Worm (Caenorhabditis elegans) whole organism, midembryonic: ENCODE data around the gene grsp-1.

Source experiments
- T22C8.4 ChIP-seq: fragments of 200-800 bp; sonication (Bioruptor generic); IDR thresholded peaks from 2 replicates; pipeline ENCODE4 v1.3.6; 2022; ENCODE audit warnings: missing genetic modification characterization, missing compliant biosample characterization
- cog-1 ChIP-seq: sonication (generic microtip); optimal IDR thresholded peaks from 2 replicates; lab custom pipeline; 2016; ENCODE audit warnings: missing genetic modification characterization, missing compliant biosample characterization
- flt-1 ChIP-seq: fragments of 200-800 bp; sonication (Bioruptor generic); IDR thresholded peaks from 2 replicates; pipeline ENCODE4 v1.3.6; 2022; ENCODE audit warnings: missing genetic modification characterization, missing compliant biosample characterization
- klf-2 ChIP-seq: fragments of 200-800 bp; sonication (Bioruptor generic); conservative IDR thresholded peaks from 2 replicates; pipeline ENCODE4 v1.3.6; 2022; ENCODE audit warnings: missing genetic modification reagents, missing genetic modification characterization, missing compliant biosample characterization
- med-1 ChIP-seq: sonication (generic microtip); optimal IDR thresholded peaks from 2 replicates; lab custom pipeline; 2017; ENCODE audit warnings: missing genetic modification characterization, mild to moderate bottlenecking, missing compliant biosample characterization, antibody characterized with exemption, missing genetic modification reagents; ENCODE audit not compliant: insufficient read depth
- ref-1 ChIP-seq: fragments of 200-800 bp; sonication (Bioruptor generic); conservative IDR thresholded peaks from 2 replicates; pipeline ENCODE4 v1.3.6; 2022; ENCODE audit warnings: missing genetic modification reagents, missing genetic modification characterization, missing compliant biosample characterization
- tab-1 ChIP-seq: fragments of 200-800 bp; sonication (Bioruptor generic); IDR thresholded peaks from 2 replicates; pipeline ENCODE4 v1.3.6; 2022; ENCODE audit warnings: missing genetic modification characterization, missing compliant biosample characterization
- ztf-23 ChIP-seq: fragments of 200-800 bp; sonication (Bioruptor generic); IDR thresholded peaks from 2 replicates; pipeline ENCODE4 v1.3.6; 2022; ENCODE audit warnings: missing genetic modification reagents, missing genetic modification characterization, missing compliant biosample characterization
- ztf-29 ChIP-seq: fragments of 200-800 bp; sonication (Bioruptor generic); IDR thresholded peaks from 2 replicates; pipeline ENCODE4 v1.3.6; 2022; ENCODE audit warnings: missing genetic modification reagents, missing genetic modification characterization, missing compliant biosample characterization

Gene grsp-1

ce11 chrV:19611675-19612345 is 2.5 kb downstream of the grsp-1 start:
- TF ChIP-seq tab-1 (GFP tag; lab: Robert Waterston, UW) (no peak), cog-1 (no peak), flt-1 (GFP tag; lab: Robert Waterston, UW) (no peak), T22C8.4 (GFP tag; lab: Robert Waterston, UW) (0 out of 2 replicates have a peak, but pooled peaks have one; percentile 8)

DNA sequence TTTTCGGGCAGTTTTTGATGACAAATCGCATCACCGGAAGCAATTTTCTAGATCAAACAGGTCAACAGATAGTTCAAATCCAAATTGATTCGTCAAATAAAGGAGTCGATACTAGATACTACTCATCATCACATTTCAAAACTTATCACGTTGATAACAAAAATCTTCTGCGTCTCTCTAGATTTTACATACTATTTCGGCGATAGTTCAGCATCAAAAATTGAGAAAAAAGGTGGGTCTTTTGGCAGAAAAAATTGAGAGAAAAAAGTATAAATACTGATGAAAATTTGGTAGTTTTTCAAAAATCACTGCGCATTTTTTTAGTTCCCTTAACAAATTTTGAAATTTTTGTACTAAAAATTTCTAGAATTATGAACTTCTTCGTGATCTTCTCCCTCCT is 3.9 kb downstream of the grsp-1 start, which contains the start of gene nlp-26:
nlp-26 (plus strand) TSS at position 301 of the 400 bp plus-strand sequence.
- no peak for TF ChIP-seq med-1 (GFP tag; lab: Kevin White, UChicago)
- TF ChIP-seq klf-2, result no peak
- no peak for TF ChIP-seq ztf-23 (GFP tag; lab: Robert Waterston, UW)
- no peak for TF ChIP-seq flt-1 (GFP tag; lab: Robert Waterston, UW)
- TF ChIP-seq cog-1, result no peak
- TF ChIP-seq ref-1, result no peak
- TF ChIP-seq ztf-29 (GFP tag; lab: Robert Waterston, UW), result no peak
- TF ChIP-seq T22C8.4 (GFP tag; lab: Robert Waterston, UW), result no peak
- no peak for TF ChIP-seq tab-1 (GFP tag; lab: Robert Waterston, UW)

DNA sequence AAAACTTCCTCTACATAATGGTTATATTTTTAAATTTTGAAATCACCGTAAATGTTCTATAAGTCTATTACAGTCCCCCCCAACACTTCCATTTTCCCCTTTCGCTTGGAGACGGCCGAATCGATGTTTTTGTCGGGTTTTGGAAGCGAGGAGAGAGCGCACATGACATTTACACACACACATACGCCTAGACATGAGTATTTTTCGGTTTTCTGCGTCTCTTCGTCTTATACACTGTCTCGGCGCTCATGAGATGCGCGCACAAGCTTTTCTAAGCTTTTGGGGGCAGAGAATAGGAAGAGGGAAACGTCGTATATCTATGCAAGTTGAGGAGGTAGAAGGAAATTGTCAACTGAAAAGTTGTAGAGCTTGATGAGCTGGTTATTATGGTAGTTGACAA is 10.8 kb downstream of the grsp-1 start:
- no peak for TF ChIP-seq cog-1
- TF ChIP-seq ztf-29 (GFP tag; lab: Robert Waterston, UW), result no peak
- no peak for TF ChIP-seq flt-1 (GFP tag; lab: Robert Waterston, UW)
- no peak for TF ChIP-seq T22C8.4 (GFP tag; lab: Robert Waterston, UW)
- TF ChIP-seq ref-1, result no peak
- no peak for TF ChIP-seq klf-2
- 0 out of 2 replicates have a peak, but pooled peaks have one; percentile 15 for TF ChIP-seq ztf-23 (GFP tag; lab: Robert Waterston, UW)

ce11 chrV:19622440-19622914 is 13.2 kb downstream of the grsp-1 start, which contains the start of gene Y43F8C.3:
Gene Y43F8C.3 (minus strand): TSS chrV:19622626.
- TF ChIP-seq ztf-29 (GFP tag; lab: Robert Waterston, UW), result no peak
- no peak for TF ChIP-seq med-1 (GFP tag; lab: Kevin White, UChicago)
- peak; percentile 52; the same call in 1 of the 2 replicates for TF ChIP-seq flt-1 (GFP tag; lab: Robert Waterston, UW)

ce11 chrV:19623523-19624312 is 14.4 kb downstream of the grsp-1 start:
- TF ChIP-seq klf-2, result no peak
- TF ChIP-seq T22C8.4 (GFP tag; lab: Robert Waterston, UW), result no peak
- no peak for TF ChIP-seq cog-1
- no peak for TF ChIP-seq ztf-23 (GFP tag; lab: Robert Waterston, UW)
- TF ChIP-seq flt-1 (GFP tag; lab: Robert Waterston, UW), result no peak
- TF ChIP-seq ztf-29 (GFP tag; lab: Robert Waterston, UW), result no peak
- TF ChIP-seq ref-1, result no peak
- TF ChIP-seq tab-1 (GFP tag; lab: Robert Waterston, UW), result no peak
- no peak for TF ChIP-seq med-1 (GFP tag; lab: Kevin White, UChicago)

DNA sequence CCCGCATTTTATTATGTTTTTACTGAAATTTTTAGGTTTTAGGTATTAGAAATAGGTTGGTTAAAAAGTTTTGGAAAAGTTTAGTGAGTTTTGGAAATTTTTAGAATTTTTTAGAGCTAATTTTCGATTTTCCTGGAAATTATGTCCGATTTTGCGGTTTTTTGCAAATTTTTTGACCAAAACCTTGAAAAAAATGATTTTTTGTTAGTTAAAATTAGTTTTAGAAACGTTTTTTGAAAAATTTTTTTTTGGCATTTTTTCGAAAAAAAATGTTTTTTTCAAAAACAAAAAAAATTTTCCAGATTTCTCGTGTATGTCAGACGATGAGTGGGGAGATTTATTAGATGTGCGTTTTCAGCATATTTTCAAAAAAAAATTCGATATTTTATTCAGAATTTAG is 15.5 kb downstream of the grsp-1 start, which contains the start of gene dyf-19:
dyf-19 (plus strand) TSS at position 301 of the 400 bp plus-strand sequence.
- TF ChIP-seq ref-1 (no peak), flt-1 (GFP tag; lab: Robert Waterston, UW) (no peak), ztf-29 (GFP tag; lab: Robert Waterston, UW) (no peak), cog-1 (no peak), klf-2 (no peak), med-1 (GFP tag; lab: Kevin White, UChicago) (no peak), ztf-23 (GFP tag; lab: Robert Waterston, UW) (no peak), T22C8.4 (GFP tag; lab: Robert Waterston, UW) (no peak), tab-1 (GFP tag; lab: Robert Waterston, UW) (no peak)

DNA sequence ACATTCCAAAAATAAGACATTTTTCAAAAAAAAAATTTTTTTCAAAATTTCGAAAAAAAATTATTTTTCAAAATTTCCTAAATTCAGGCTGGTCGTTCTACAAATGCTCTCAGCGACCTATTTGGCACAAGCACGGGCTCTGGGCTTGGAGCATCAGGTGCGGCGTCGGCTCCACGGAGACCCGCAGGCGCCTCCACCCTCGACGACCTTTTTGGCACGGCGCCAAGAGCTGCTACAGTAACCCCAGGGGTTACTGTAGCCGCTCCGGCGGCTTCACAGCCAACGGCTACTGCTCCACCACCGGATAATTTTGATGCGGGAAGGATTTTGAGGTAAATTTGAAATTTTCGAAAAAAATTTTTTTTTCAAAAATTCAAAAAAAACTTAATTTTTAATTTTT is 16.4 kb downstream of the grsp-1 start:
- TF ChIP-seq cog-1 (no peak), med-1 (GFP tag; lab: Kevin White, UChicago) (no peak), flt-1 (GFP tag; lab: Robert Waterston, UW) (no peak), tab-1 (GFP tag; lab: Robert Waterston, UW) (no peak), T22C8.4 (GFP tag; lab: Robert Waterston, UW) (no peak), klf-2 (no peak), ref-1 (no peak), ztf-23 (GFP tag; lab: Robert Waterston, UW) (no peak), ztf-29 (GFP tag; lab: Robert Waterston, UW) (no peak)

ce11 chrV:19629544-19629943 is 20.2 kb downstream of the grsp-1 start:
- TF ChIP-seq med-1 (GFP tag; lab: Kevin White, UChicago) (no peak), flt-1 (GFP tag; lab: Robert Waterston, UW) (no peak), ztf-23 (GFP tag; lab: Robert Waterston, UW) (no peak), tab-1 (GFP tag; lab: Robert Waterston, UW) (no peak; the same call in 1 of the 2 replicates), T22C8.4 (GFP tag; lab: Robert Waterston, UW) (no peak), cog-1 (no peak), ztf-29 (GFP tag; lab: Robert Waterston, UW) (no peak), klf-2 (no peak), ref-1 (no peak)

DNA sequence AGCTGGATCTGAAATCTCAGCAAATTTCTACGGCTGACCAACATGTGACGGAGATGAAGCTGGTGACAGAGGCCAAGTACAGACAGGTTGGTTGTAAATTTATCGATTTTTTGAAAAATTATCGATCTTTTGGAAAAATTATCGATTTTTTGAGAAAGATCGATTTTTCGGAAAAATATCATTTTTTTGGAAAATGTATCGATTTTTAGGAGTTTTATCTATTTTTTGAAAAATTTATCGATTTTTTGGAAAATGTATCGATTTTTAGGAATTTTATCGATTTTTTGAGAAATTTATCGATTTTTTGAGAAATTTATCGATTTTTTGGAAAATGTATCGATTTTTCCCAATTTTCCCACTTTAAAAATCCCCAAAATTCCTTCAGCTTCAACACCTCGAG is 20.7 kb downstream of the grsp-1 start:
- TF ChIP-seq tab-1 (GFP tag; lab: Robert Waterston, UW), result no peak
- TF ChIP-seq T22C8.4 (GFP tag; lab: Robert Waterston, UW), result peak; percentile 99
- TF ChIP-seq cog-1, result no peak
- TF ChIP-seq ztf-29 (GFP tag; lab: Robert Waterston, UW), result no peak
- TF ChIP-seq flt-1 (GFP tag; lab: Robert Waterston, UW), result no peak
- no peak for TF ChIP-seq ztf-23 (GFP tag; lab: Robert Waterston, UW)
- TF ChIP-seq klf-2, result peak; percentile 17; the same call in 1 of the 2 replicates
- no peak for TF ChIP-seq med-1 (GFP tag; lab: Kevin White, UChicago)
